Fruit fly (Drosophila melanogaster): Measurements from ENCODE around the gene Rtnl1.

DNA sequence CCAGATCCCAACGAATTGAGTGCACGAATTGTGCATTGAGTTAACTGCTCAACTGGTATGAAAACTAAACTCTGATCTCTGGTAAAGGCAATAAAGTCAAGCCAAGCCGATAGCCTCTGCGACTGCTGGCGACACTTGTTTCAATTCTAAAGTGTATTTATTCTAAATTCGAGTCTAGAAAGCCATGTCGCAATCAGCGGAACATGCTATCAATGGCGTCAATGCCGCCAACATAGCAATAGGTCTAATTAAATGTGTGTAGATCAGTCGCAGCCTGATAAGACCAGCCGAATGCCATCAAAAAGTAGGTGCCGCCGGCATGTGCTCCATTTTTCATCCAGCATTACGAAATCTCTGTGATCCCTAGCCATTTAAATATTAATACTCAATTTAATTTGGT lies 16.0 kb upstream of the Rtnl1 start:
- no peak for TF ChIP-seq CG10669 (GFP tag; optimal IDR thresholded peaks at IDR 0.05)
- TF ChIP-seq CG10631 (GFP tag; optimal IDR thresholded peaks at IDR 0.05): no peak
- no peak for TF ChIP-seq CG6808 (GFP tag; optimal IDR thresholded peaks at IDR 0.05)
- no peak for TF ChIP-seq CG8119 (GFP tag; IDR thresholded peaks at IDR 0.05)
- TF ChIP-seq CG11902 (GFP tag; optimal IDR thresholded peaks at IDR 0.05): no peak
- no peak for TF ChIP-seq dsx (GFP tag; optimal IDR thresholded peaks at IDR 0.05; ENCODE audit: poor library complexity, severe bottlenecking)
- no peak for TF ChIP-seq CG3919 (GFP tag; optimal IDR thresholded peaks at IDR 0.05)
- no peak for TF ChIP-seq CG6854 (GFP tag; optimal IDR thresholded peaks at IDR 0.05)
- TF ChIP-seq OdsH (GFP tag; optimal IDR thresholded peaks at IDR 0.05): no peak
- TF ChIP-seq CG6163 (GFP tag; IDR thresholded peaks at IDR 0.05): no peak
